Worm (Caenorhabditis elegans) whole organism, L4 larva: ENCODE measurements around the gene B0286.1.

Source experiments
- D1046.2 ChIP-seq: fragments of 200-800 bp; sonication (Bioruptor generic); IDR thresholded peaks from 2 replicates; pipeline ENCODE4 v1.3.6; 2022; ENCODE audit warnings: missing genetic modification characterization, missing compliant biosample characterization
- F10B5.3 ChIP-seq: sonication (generic microtip); optimal IDR thresholded peaks from 2 replicates; lab custom pipeline; 2016; ENCODE audit warnings: mild to moderate bottlenecking, missing genetic modification characterization, missing compliant biosample characterization
- F49E8.2 ChIP-seq: sonication (generic microtip); optimal IDR thresholded peaks from 2 replicates; lab custom pipeline; 2016; ENCODE audit warnings: missing compliant biosample characterization, mild to moderate bottlenecking, missing genetic modification characterization, borderline replicate concordance
- T20F7.1 ChIP-seq: fragments of 200-800 bp; sonication (Bioruptor generic); optimal IDR thresholded peaks from 2 replicates; lab custom pipeline; 2018; ENCODE audit warnings: mild to moderate bottlenecking, missing genetic modification characterization, missing compliant biosample characterization
- T26A8.4 ChIP-seq: fragments of 200-800 bp; sonication (Bioruptor generic); IDR thresholded peaks from 2 replicates; pipeline ENCODE4 v1.3.6; 2022; ENCODE audit warnings: missing genetic modification characterization, missing compliant biosample characterization
- ZK337.2 ChIP-seq: fragments of 200-800 bp; sonication (Bioruptor generic); IDR thresholded peaks from 2 replicates; pipeline ENCODE4 v1.3.6; 2022; ENCODE audit warnings: missing genetic modification reagents, missing genetic modification characterization, missing compliant biosample characterization
- ama-1 ChIP-seq: fragments of 150-350 bp; optimal IDR thresholded peaks from 2 replicates; lab custom pipeline; 2014; ENCODE audit warnings: inconsistent platforms, mixed read lengths
- arid-1 ChIP-seq: fragments of 200-800 bp; sonication (Bioruptor generic); conservative IDR thresholded peaks from 2 replicates; pipeline ENCODE4 v1.3.6; 2022; ENCODE audit warnings: missing genetic modification reagents, missing genetic modification characterization, missing compliant biosample characterization
- attf-4 ChIP-seq: sonication (generic microtip); optimal IDR thresholded peaks from 3 replicates; lab custom pipeline; 2017; ENCODE audit warnings: missing biosample characterization, missing genetic modification characterization
- ceh-28 ChIP-seq: fragments of 150-350 bp; optimal IDR thresholded peaks from 2 replicates; lab custom pipeline; 2014; ENCODE audit warnings: missing biosample characterization, missing genetic modification reagents, missing genetic modification characterization
- ceh-44 ChIP-seq: fragments of 200-800 bp; sonication (Bioruptor generic); IDR thresholded peaks from 2 replicates; pipeline ENCODE4 v1.3.6; 2022; ENCODE audit warnings: missing genetic modification reagents, missing genetic modification characterization, missing compliant biosample characterization
- cey-2 ChIP-seq: sonication (generic microtip); optimal IDR thresholded peaks from 3 replicates; lab custom pipeline; 2017; ENCODE audit warnings: missing genetic modification characterization, mild to moderate bottlenecking, missing compliant biosample characterization, antibody characterized with exemption, borderline replicate concordance; ENCODE audit not compliant: insufficient read depth
- daf-12 ChIP-seq: fragments of 150-350 bp; optimal IDR thresholded peaks from 2 replicates; lab custom pipeline; 2014; ENCODE audit warnings: missing biosample characterization, missing genetic modification reagents, missing genetic modification characterization
- daf-19 ChIP-seq: fragments of 200-800 bp; sonication (Bioruptor generic); conservative IDR thresholded peaks from 2 replicates; pipeline ENCODE4 v1.3.6; 2022; ENCODE audit warnings: missing genetic modification characterization, missing compliant biosample characterization
- daf-8 ChIP-seq: fragments of 200-800 bp; sonication (Bioruptor generic); IDR thresholded peaks from 2 replicates; pipeline ENCODE4 v1.3.6; 2022; ENCODE audit warnings: missing genetic modification characterization, missing compliant biosample characterization
- dmd-9 ChIP-seq: fragments of 200-800 bp; sonication (Bioruptor generic); IDR thresholded peaks from 2 replicates; pipeline ENCODE4 v1.3.6; 2022; ENCODE audit warnings: missing genetic modification reagents, missing genetic modification characterization, missing compliant biosample characterization
- duxl-1 ChIP-seq: sonication (generic microtip); optimal IDR thresholded peaks from 2 replicates; lab custom pipeline; 2016; ENCODE audit warnings: mild to moderate bottlenecking, missing genetic modification characterization, moderate library complexity, missing compliant biosample characterization; ENCODE audit not compliant: poor library complexity
- fkh-10 ChIP-seq: fragments of 150-350 bp; optimal IDR thresholded peaks from 2 replicates; lab custom pipeline; 2014; ENCODE audit warnings: missing biosample characterization, missing genetic modification reagents, missing genetic modification characterization
- hlh-30 ChIP-seq: sonication (generic microtip); optimal IDR thresholded peaks from 2 replicates; lab custom pipeline; 2017; ENCODE audit warnings: antibody characterized with exemption, mild to moderate bottlenecking, missing genetic modification characterization, missing compliant biosample characterization; ENCODE audit not compliant: insufficient read depth
- hmg-1.1 ChIP-seq: fragments of 200-800 bp; sonication (Bioruptor generic); IDR thresholded peaks from 2 replicates; pipeline ENCODE4 v1.3.6; 2022; ENCODE audit warnings: missing genetic modification reagents, missing genetic modification characterization, missing compliant biosample characterization
- lin-13 ChIP-seq: fragments of 150-350 bp; optimal IDR thresholded peaks from 2 replicates; lab custom pipeline; 2014; ENCODE audit warnings: missing biosample characterization, missing genetic modification reagents, missing genetic modification characterization
- lin-29 ChIP-seq: fragments of 200-800 bp; sonication (Bioruptor generic); IDR thresholded peaks from 2 replicates; pipeline ENCODE4 v1.3.6; 2022; ENCODE audit warnings: missing genetic modification reagents, missing genetic modification characterization, missing compliant biosample characterization
- lin-38 ChIP-seq: fragments of 200-800 bp; sonication (Bioruptor generic); IDR thresholded peaks from 2 replicates; pipeline ENCODE4 v1.3.6; 2022; ENCODE audit warnings: missing genetic modification reagents, missing genetic modification characterization, missing compliant biosample characterization
- lsy-2 ChIP-seq, 2 experiments: fragments of 150-350 bp in 1 of 2; sonication (generic microtip) in 1 of 2; optimal IDR thresholded peaks; 2 replicates each; lab custom pipeline; 2014 to 2017; ENCODE audit warnings: missing biosample characterization in 2 of 2, missing genetic modification characterization in 2 of 2
- mep-1 ChIP-seq: fragments of 150-350 bp; sonication (generic microtip); optimal IDR thresholded peaks from 3 replicates; lab custom pipeline; 2014; ENCODE audit warnings: missing biosample characterization, missing genetic modification characterization
- mxl-3 ChIP-seq: fragments of 200-800 bp; sonication (Bioruptor generic); optimal IDR thresholded peaks from 2 replicates; lab custom pipeline; 2018; ENCODE audit warnings: mild to moderate bottlenecking, missing genetic modification characterization, missing compliant biosample characterization
- nhr-10 ChIP-seq: fragments of 150-350 bp; optimal IDR thresholded peaks from 2 replicates; lab custom pipeline; 2014; ENCODE audit warnings: missing biosample characterization, missing genetic modification characterization
- nhr-102 ChIP-seq: sonication (generic microtip); optimal IDR thresholded peaks from 2 replicates; lab custom pipeline; 2016; ENCODE audit warnings: mild to moderate bottlenecking, missing genetic modification characterization, moderate library complexity, missing compliant biosample characterization
- nhr-11 ChIP-seq: fragments of 150-350 bp; optimal IDR thresholded peaks from 2 replicates; lab custom pipeline; 2014; ENCODE audit warnings: missing biosample characterization, missing genetic modification characterization
- nhr-25 ChIP-seq: sonication (generic microtip); optimal IDR thresholded peaks from 2 replicates; lab custom pipeline; 2017; ENCODE audit warnings: missing genetic modification characterization, mild to moderate bottlenecking, missing compliant biosample characterization, antibody characterized with exemption, moderate library complexity, borderline replicate concordance; ENCODE audit not compliant: insufficient read depth
- pha-4 ChIP-seq, 2 experiments: fragments of 150-350 bp in 1 of 2; fragments of 200-800 bp in 1 of 2; sonication (Bioruptor generic) in 1 of 2; IDR thresholded peaks in 1 of 2; optimal IDR thresholded peaks in 1 of 2; 2 replicates each; pipeline versions ENCODE4 v1.3.6 to Lab custom; 2014 to 2022; ENCODE audit warnings: missing genetic modification characterization in 2 of 2, missing genetic modification reagents in 2 of 2, missing biosample characterization in 1 of 2, missing compliant biosample characterization in 1 of 2
- saeg-2 ChIP-seq: fragments of 200-800 bp; sonication (Bioruptor generic); IDR thresholded peaks from 2 replicates; pipeline ENCODE4 v1.3.6; 2022; ENCODE audit warnings: missing genetic modification reagents, missing genetic modification characterization, missing compliant biosample characterization
- set-16 ChIP-seq: fragments of 200-800 bp; sonication (Bioruptor generic); IDR thresholded peaks from 2 replicates; pipeline ENCODE4 v1.3.6; 2022; ENCODE audit warnings: missing genetic modification reagents, missing genetic modification characterization, missing compliant biosample characterization
- skn-1 ChIP-seq: fragments of 150-350 bp; optimal IDR thresholded peaks from 2 replicates; lab custom pipeline; 2014; ENCODE audit warnings: missing biosample characterization, missing genetic modification characterization
- spr-1 ChIP-seq: sonication (generic microtip); optimal IDR thresholded peaks from 2 replicates; lab custom pipeline; 2016; ENCODE audit warnings: mild to moderate bottlenecking, missing genetic modification characterization, missing compliant biosample characterization
- unc-130 ChIP-seq: sonication (generic microtip); optimal IDR thresholded peaks from 2 replicates; lab custom pipeline; 2016; ENCODE audit warnings: missing genetic modification reagents, missing genetic modification characterization, missing compliant biosample characterization
- vab-7 ChIP-seq: fragments of 200-800 bp; sonication (Bioruptor generic); IDR thresholded peaks from 2 replicates; pipeline ENCODE4 v1.3.6; 2022; ENCODE audit warnings: missing genetic modification reagents, missing genetic modification characterization, missing compliant biosample characterization
- ztf-7 ChIP-seq: fragments of 150-350 bp; optimal IDR thresholded peaks from 2 replicates; lab custom pipeline; 2014; ENCODE audit warnings: missing biosample characterization, missing genetic modification characterization

The B0286.1 gene

ce11 chrII:4376295-4377172 is 1.8 kb upstream of the B0286.1 start, which contains the start of gene ntl-2 (continued):
- peak; percentile 93 for TF ChIP-seq hmg-1.1
- no peak for TF ChIP-seq daf-19 (GFP tag; lab: Robert Waterston, UW)
- TF ChIP-seq T20F7.1 (GFP tag; lab: Kevin White, UChicago): peak; percentile 73
- TF ChIP-seq hlh-30 (tag; lab: Kevin White, UChicago): peak; percentile 92
- TF ChIP-seq ama-1 (lab: Kevin White, UChicago): peak; percentile 10
- TF ChIP-seq cey-2 (tag; lab: Kevin White, UChicago): peak; percentile 18
- peak; percentile 59 for TF ChIP-seq fkh-10 (GFP tag; lab: Kevin White, UChicago)
- TF ChIP-seq vab-7 (GFP tag; lab: Robert Waterston, UW): peak; percentile 74
- TF ChIP-seq, all 104 proteins: peak for 75

ce11 chrII:4383306-4383705 is 5.0 kb downstream of the B0286.1 start, which contains the start of gene fkh-6:
Gene fkh-6, minus strand, starts transcription at chrII:4383406.
- TF ChIP-seq nhr-102 (tag; lab: Kevin White, UChicago): no peak
- TF ChIP-seq unc-130 (GFP tag; lab: Kevin White, UChicago): no peak
- no peak for TF ChIP-seq dmd-9 (GFP tag; lab: Robert Waterston, UW)
- no peak for TF ChIP-seq lin-13 (GFP tag; lab: Kevin White, UChicago)
- no peak for TF ChIP-seq lin-29 (GFP tag; lab: Robert Waterston, UW)
- no peak for TF ChIP-seq lin-38 (GFP tag; lab: Robert Waterston, UW)
- no peak for TF ChIP-seq ztf-7
- no peak for TF ChIP-seq spr-1 (tag; lab: Kevin White, UChicago)
- no peak for TF ChIP-seq ceh-28 (tag; lab: Kevin White, UChicago)
- TF ChIP-seq saeg-2 (GFP tag; lab: Robert Waterston, UW): no peak
- TF ChIP-seq skn-1 (tag; lab: Kevin White, UChicago): no peak
- TF ChIP-seq, all 104 proteins: peak for 0

ce11 chrII:4391072-4391471 is 12.8 kb downstream of the B0286.1 start:
- TF ChIP-seq ceh-44 (GFP tag; lab: Robert Waterston, UW) (no peak), ZK337.2 (GFP tag; lab: Robert Waterston, UW) (no peak), F10B5.3 (tag; lab: Kevin White, UChicago) (no peak), F49E8.2 (tag; lab: Kevin White, UChicago) (no peak), D1046.2 (no peak), lsy-2 (tag; optimal IDR thresholded peaks at IDR 0.05; lab: Kevin White, UChicago) (no peak), pha-4 (GFP tag; IDR thresholded peaks at IDR 0.05; lab: Robert Waterston, UW) (no peak), pha-4 (tag; optimal IDR thresholded peaks at IDR 0.05; lab: Kevin White, UChicago) (no peak), arid-1 (GFP tag; lab: Robert Waterston, UW) (no peak), nhr-11 (no peak), T26A8.4 (no peak)

ce11 chrII:4392526-4393057 is 14.3 kb downstream of the B0286.1 start, which contains the start of gene mlt-7:
Gene mlt-7, plus strand, starts transcription at chrII:4393007.
- no peak for TF ChIP-seq duxl-1 (tag; lab: Kevin White, UChicago)
- TF ChIP-seq attf-4 (tag; lab: Kevin White, UChicago): no peak
- TF ChIP-seq set-16 (GFP tag; lab: Robert Waterston, UW): 0 out of 2 replicates have a peak, but pooled peaks have one; percentile 12
- TF ChIP-seq mep-1 (tag; lab: Kevin White, UChicago): peak; percentile 25
- TF ChIP-seq nhr-25 (tag; lab: Kevin White, UChicago): peak; percentile 66
- TF ChIP-seq hmg-1.1: 0 out of 2 replicates have a peak, but pooled peaks have one; percentile 25
- no peak for TF ChIP-seq nhr-10 (tag; lab: Kevin White, UChicago)
- peak; percentile 84 for TF ChIP-seq mxl-3 (GFP tag; lab: Kevin White, UChicago)
- no peak for TF ChIP-seq daf-8 (GFP tag; lab: Robert Waterston, UW)
- TF ChIP-seq nhr-11: no peak
- TF ChIP-seq daf-12 (tag; lab: Kevin White, UChicago): no peak
